Fruit fly (Drosophila melanogaster) whole organism, prepupa: Measurements from ENCODE around the gene crc.

Source experiments
- Blimp-1 ChIP-seq: fragments of 200-800 bp; sonication (Bioruptor generic); optimal IDR thresholded peaks from 3 replicates; lab custom pipeline; 2017; ENCODE audit warnings: missing biosample characterization, missing genetic modification characterization, mild to moderate bottlenecking, moderate library complexity, missing genetic modification reagents
- CG11294 ChIP-seq: fragments of 200-800 bp; sonication (Bioruptor generic); IDR thresholded peaks from 2 replicates; pipeline ENCODE4 v1.3.6; 2022; ENCODE audit warnings: missing biosample characterization, missing genetic modification characterization
- CG11902 ChIP-seq: fragments of 200-800 bp; sonication (Bioruptor generic); optimal IDR thresholded peaks from 3 replicates; lab custom pipeline; 2016; ENCODE audit warnings: missing biosample characterization, missing genetic modification characterization
- CG15336 ChIP-seq: fragments of 200-800 bp; sonication (Bioruptor generic); IDR thresholded peaks from 2 replicates; pipeline ENCODE4 v1.3.6; 2022; ENCODE audit warnings: missing biosample characterization, missing genetic modification characterization
- CG1621 ChIP-seq: fragments of 200-800 bp; sonication (Bioruptor generic); optimal IDR thresholded peaks from 3 replicates; lab custom pipeline; 2018; ENCODE audit warnings: missing biosample characterization, mild to moderate bottlenecking, missing genetic modification characterization
- CG16779 ChIP-seq: fragments of 200-800 bp; sonication (Bioruptor generic); optimal IDR thresholded peaks from 3 replicates; lab custom pipeline; 2017; ENCODE audit warnings: missing biosample characterization, mild to moderate bottlenecking, missing genetic modification characterization
- CG3032 ChIP-seq: fragments of 200-800 bp; optimal IDR thresholded peaks from 2 replicates; lab custom pipeline; 2019; ENCODE audit warnings: missing biosample characterization, mild to moderate bottlenecking, missing genetic modification characterization, moderate library complexity
- CG3919 ChIP-seq: fragments of 200-800 bp; sonication (Bioruptor generic); optimal IDR thresholded peaks from 3 replicates; lab custom pipeline; 2016; ENCODE audit warnings: missing biosample characterization, missing genetic modification characterization
- CG4318 ChIP-seq: fragments of 200-800 bp; sonication (Bioruptor generic); optimal IDR thresholded peaks from 3 replicates; lab custom pipeline; 2017; ENCODE audit warnings: missing biosample characterization, mild to moderate bottlenecking, missing genetic modification characterization
- CG6792 ChIP-seq: fragments of 200-800 bp; sonication (Bioruptor generic); optimal IDR thresholded peaks from 3 replicates; lab custom pipeline; 2016; ENCODE audit warnings: missing biosample characterization, missing genetic modification characterization
- CG6808 ChIP-seq: fragments of 200-800 bp; sonication (Bioruptor generic); optimal IDR thresholded peaks from 3 replicates; lab custom pipeline; 2017; ENCODE audit warnings: missing biosample characterization, missing genetic modification characterization, mild to moderate bottlenecking, moderate library complexity, missing genetic modification reagents
- CG7368 ChIP-seq: fragments of 200-800 bp; sonication (Bioruptor generic); optimal IDR thresholded peaks from 3 replicates; lab custom pipeline; 2016; ENCODE audit warnings: missing biosample characterization, missing genetic modification characterization
- CG8319 ChIP-seq: fragments of 200-800 bp; sonication (Bioruptor generic); optimal IDR thresholded peaks from 3 replicates; lab custom pipeline; 2016; ENCODE audit warnings: missing biosample characterization, missing genetic modification characterization
- CG9139 ChIP-seq: fragments of 200-800 bp; sonication (Bioruptor generic); optimal IDR thresholded peaks from 3 replicates; lab custom pipeline; 2017; ENCODE audit warnings: missing biosample characterization, mild to moderate bottlenecking, missing genetic modification characterization
- Eip75B ChIP-seq: fragments of 200-800 bp; sonication (Bioruptor generic); optimal IDR thresholded peaks from 3 replicates; lab custom pipeline; 2016; ENCODE audit warnings: missing biosample characterization, missing genetic modification characterization
- Eip78C ChIP-seq: fragments of 200-800 bp; sonication (Bioruptor generic); peaks from one replicate; lab custom pipeline; 2016; ENCODE audit warnings: missing biosample characterization, missing genetic modification characterization
- Eip93F ChIP-seq: fragments of 200-800 bp; sonication (Bioruptor generic); optimal IDR thresholded peaks from 2 replicates; lab custom pipeline; 2016; ENCODE audit warnings: missing biosample characterization, mild to moderate bottlenecking, missing genetic modification characterization
- Ets21C ChIP-seq: fragments of 200-800 bp; sonication (Bioruptor generic); optimal IDR thresholded peaks from 3 replicates; lab custom pipeline; 2016; ENCODE audit warnings: missing biosample characterization, missing genetic modification characterization
- Gug ChIP-seq: fragments of 200-800 bp; sonication (Bioruptor generic); IDR thresholded peaks from 2 replicates; pipeline ENCODE4 v1.3.6; 2022; ENCODE audit warnings: missing biosample characterization, missing genetic modification characterization
- Hr39 ChIP-seq: fragments of 200-800 bp; sonication (Bioruptor generic); optimal IDR thresholded peaks from 2 replicates; lab custom pipeline; 2016; ENCODE audit warnings: missing biosample characterization, missing genetic modification characterization
- Lpt ChIP-seq: fragments of 200-800 bp; sonication (Bioruptor generic); optimal IDR thresholded peaks from 3 replicates; lab custom pipeline; 2016; ENCODE audit warnings: missing biosample characterization, missing genetic modification characterization
- Met ChIP-seq: fragments of 200-800 bp; sonication (Bioruptor generic); optimal IDR thresholded peaks from 3 replicates; lab custom pipeline; 2016; ENCODE audit warnings: missing biosample characterization, missing genetic modification characterization
- OdsH ChIP-seq: fragments of 200-800 bp; sonication (Bioruptor generic); optimal IDR thresholded peaks from 3 replicates; lab custom pipeline; 2016; ENCODE audit warnings: missing biosample characterization, missing genetic modification characterization
- Sox102F ChIP-seq: fragments of 200-800 bp; sonication (Bioruptor generic); optimal IDR thresholded peaks from 2 replicates; lab custom pipeline; 2016; ENCODE audit warnings: missing biosample characterization, mild to moderate bottlenecking, missing genetic modification characterization
- Sox14 ChIP-seq: fragments of 200-800 bp; sonication (Bioruptor generic); optimal IDR thresholded peaks from 3 replicates; lab custom pipeline; 2016; ENCODE audit warnings: missing biosample characterization, missing genetic modification characterization
- Sox15 ChIP-seq: fragments of 200-800 bp; sonication (Bioruptor generic); optimal IDR thresholded peaks from 3 replicates; lab custom pipeline; 2016; ENCODE audit warnings: missing biosample characterization, missing genetic modification characterization
- eg ChIP-seq: fragments of 200-800 bp; sonication (Bioruptor generic); IDR thresholded peaks from 3 replicates; pipeline ENCODE4 v1.3.6; 2022; ENCODE audit warnings: missing biosample characterization, missing genetic modification characterization
- fd59A ChIP-seq: fragments of 200-800 bp; sonication (Bioruptor generic); optimal IDR thresholded peaks from 2 replicates; lab custom pipeline; 2017; ENCODE audit warnings: missing biosample characterization, mild to moderate bottlenecking, missing genetic modification characterization, missing genetic modification reagents
- fd85E ChIP-seq: fragments of 200-800 bp; sonication (Bioruptor generic); optimal IDR thresholded peaks from 3 replicates; lab custom pipeline; 2016; ENCODE audit warnings: missing biosample characterization, missing genetic modification characterization
- fkh ChIP-seq: fragments of 200-800 bp; sonication (Bioruptor generic); optimal IDR thresholded peaks from 3 replicates; lab custom pipeline; 2017; ENCODE audit warnings: missing biosample characterization, mild to moderate bottlenecking, missing genetic modification characterization, moderate library complexity
- pdm3 ChIP-seq: fragments of 200-800 bp; sonication (Bioruptor generic); optimal IDR thresholded peaks from 3 replicates; lab custom pipeline; 2016; ENCODE audit warnings: missing biosample characterization, missing genetic modification characterization
- ss ChIP-seq, 2 experiments: fragments of 200-800 bp; sonication (Bioruptor generic); optimal IDR thresholded peaks; 2 replicates in 1 of 2; 3 replicates in 1 of 2; lab custom pipeline; 2017 to 2018; ENCODE audit warnings: mild to moderate bottlenecking in 2 of 2, missing biosample characterization in 2 of 2, missing genetic modification characterization in 2 of 2, moderate library complexity in 1 of 2
- svp ChIP-seq: fragments of 200-800 bp; sonication (Bioruptor generic); peaks from one replicate; lab custom pipeline; 2016; ENCODE audit warnings: missing biosample characterization, missing genetic modification characterization
- vri ChIP-seq: fragments of 200-800 bp; sonication (Bioruptor generic); optimal IDR thresholded peaks from 3 replicates; lab custom pipeline; 2016; ENCODE audit warnings: missing biosample characterization, mild to moderate bottlenecking, missing genetic modification characterization

The crc gene

dm6 chr2L:21303655-21304532 lies 6.8 kb upstream of the crc start:
- TF ChIP-seq Sox102F (no peak), fd85E (GFP tag; lab: Kevin White, UChicago) (no peak), svp (GFP tag; lab: Kevin White, UChicago) (peak; percentile 86), Sox15 (GFP tag; lab: Kevin White, UChicago) (no peak), pdm3 (GFP tag; lab: Kevin White, UChicago) (no peak), Eip93F (GFP tag; lab: Kevin White, UChicago) (no peak), CG6792 (no peak), Eip75B (GFP tag; lab: Kevin White, UChicago) (no peak), Sox14 (GFP tag; lab: Kevin White, UChicago) (no peak), Lpt (no peak), CG1621 (tag; lab: Kevin White, UChicago) (no peak), Blimp-1 (no peak), vri (GFP tag; lab: Kevin White, UChicago) (peak; percentile 59), CG11902 (no peak), Gug (GFP tag; lab: Robert Waterston, UW) (no peak)

- TF ChIP-seq Met (GFP tag; lab: Kevin White, UChicago): no peak
- TF ChIP-seq OdsH: no peak
- TF ChIP-seq, all 60 proteins: peak for 0
These were observed 6.2 kb upstream of the crc start for dm6 chr2L:21304533-21304850.

- no peak for TF ChIP-seq fkh
- no peak for TF ChIP-seq vri (GFP tag; lab: Kevin White, UChicago)
- TF ChIP-seq CG8319: peak; percentile 43
- peak; percentile 55 for TF ChIP-seq svp (GFP tag; lab: Kevin White, UChicago)
- TF ChIP-seq OdsH: no peak
- TF ChIP-seq fd59A (GFP tag; lab: Kevin White, UChicago): no peak
- no peak for TF ChIP-seq CG7368
- TF ChIP-seq Eip78C (GFP tag; lab: Kevin White, UChicago): peak; percentile 7
These were observed 2.8 kb upstream of the crc start for dm6 chr2L:21307795-21308426.

- TF ChIP-seq CG11294 (GFP tag; lab: Robert Waterston, UW) (no peak), Eip78C (GFP tag; lab: Kevin White, UChicago) (peak; percentile 65), eg (no peak), Lpt (no peak), CG9139 (GFP tag; lab: Kevin White, UChicago) (peak; percentile 61), CG6808 (GFP tag; lab: Kevin White, UChicago) (no peak), CG3919 (GFP tag; lab: Kevin White, UChicago) (no peak), Sox14 (GFP tag; lab: Kevin White, UChicago) (peak; percentile 25), Ets21C (GFP tag; lab: Kevin White, UChicago) (no peak), CG16779 (tag; lab: Kevin White, UChicago) (peak; percentile 67), Blimp-1 (no peak), CG15336 (GFP tag; lab: Robert Waterston, UW) (0 out of 2 replicates have a peak, but pooled peaks have one; percentile 25), CG3032 (tag; lab: Kevin White, UChicago) (no peak), vri (GFP tag; lab: Kevin White, UChicago) (peak; percentile 25), fkh (peak; percentile 67), Hr39 (GFP tag; lab: Kevin White, UChicago) (no peak), ss (GFP tag; optimal IDR thresholded peaks at IDR 0.05; lab: Kevin White, UChicago) (peak; percentile 7 to 43), CG4318 (GFP tag; lab: Kevin White, UChicago) (no peak)
- TF ChIP-seq, all 60 proteins: peak for 8
These were observed 1.5 kb upstream of the crc start for dm6 chr2L:21309058-21309753.
